Fruit fly (Drosophila melanogaster): ENCODE data around the gene mrn.

- TF ChIP-seq Myc (optimal IDR thresholded peaks at IDR 0.05) (no peak), OdsH (GFP tag; optimal IDR thresholded peaks at IDR 0.05) (no peak), br (GFP tag; optimal IDR thresholded peaks at IDR 0.05) (no peak), Dfd (GFP tag; optimal IDR thresholded peaks at IDR 0.05) (no peak), h (GFP tag; optimal IDR thresholded peaks at IDR 0.05) (no peak)
These were observed 4.0 kb downstream of the mrn start, which contains the start of gene Ufsp2 for dm6 chr3L:15576357-15576756.

All from whole organism, wandering third instar larva.